Worm (Caenorhabditis elegans): Measurements from ENCODE around the gene nape-1.

nape-1 gene

ce11 chrIV:3742426-3742839 is 1.8 kb upstream of the nape-1 start (continued):
- TF ChIP-seq ZK546.5 (tag; optimal IDR thresholded peaks at IDR 0.05) = no peak
- peak; percentile 95 for TF ChIP-seq aha-1 (tag)
- no peak for TF ChIP-seq tag-97 (GFP tag; IDR thresholded peaks at IDR 0.05)
- TF ChIP-seq vab-7 (GFP tag; IDR thresholded peaks at IDR 0.05) = no peak
- TF ChIP-seq ces-1 (GFP tag; optimal IDR thresholded peaks at IDR 0.05) = no peak
- TF ChIP-seq jun-1 (tag; optimal IDR thresholded peaks at IDR 0.05) = peak; percentile 62
- peak; percentile 54 for TF ChIP-seq set-16 (GFP tag; IDR thresholded peaks at IDR 0.05)
- TF ChIP-seq mxl-2 (GFP tag; conservative IDR thresholded peaks at IDR 0.05) = no peak
- no peak for TF ChIP-seq T20F7.1 (GFP tag; optimal IDR thresholded peaks at IDR 0.05)
- TF ChIP-seq dmd-6 (GFP tag; IDR thresholded peaks at IDR 0.05) = peak; percentile 44; the same call in 1 of the 2 replicates
- TF ChIP-seq lin-39 (tag; optimal IDR thresholded peaks at IDR 0.05) = no peak

- no peak for TF ChIP-seq nhr-76 (tag; optimal IDR thresholded peaks at IDR 0.05)
- TF ChIP-seq unc-62 (GFP tag; optimal IDR thresholded peaks at IDR 0.05 in 1 of 2) = peak in 1 of 2 experiments; percentile 92
- no peak for TF ChIP-seq unc-62 (tag; optimal IDR thresholded peaks at IDR 0.05)
Observed at ce11 chrIV:3741874-3742273, 1.2 kb upstream of the nape-1 start.

ce11 chrIV:3738655-3739403 is 1.9 kb downstream of the nape-1 start, which contains the start of gene nape-2:
nape-2 (minus strand) TSS chrIV:3738925.
- TF ChIP-seq dve-1 (tag; optimal IDR thresholded peaks at IDR 0.05; ENCODE audit: insufficient read depth) (peak; percentile 34), nhr-41 (GFP tag; IDR thresholded peaks at IDR 0.05) (no peak), nhr-102 (tag; optimal IDR thresholded peaks at IDR 0.05) (peak; percentile 37), lsy-2 (tag; optimal IDR thresholded peaks at IDR 0.05) (peak in 1 of 2 experiments; percentile 24), lin-38 (GFP tag; IDR thresholded peaks at IDR 0.05) (peak; percentile 76), hlh-11 (tag; optimal IDR thresholded peaks at IDR 0.05) (peak; percentile 7), madf-5 (GFP tag; IDR thresholded peaks at IDR 0.05) (no peak), ztf-7 (tag; optimal IDR thresholded peaks at IDR 0.05) (no peak), fos-1 (tag; optimal IDR thresholded peaks at IDR 0.05) (no peak), R02D3.7 (tag; optimal IDR thresholded peaks at IDR 0.05) (no peak), snpc-4 (tag; optimal IDR thresholded peaks at IDR 0.05) (no peak), ces-1 (GFP tag; optimal IDR thresholded peaks at IDR 0.05) (no peak), dpl-1 (GFP tag; optimal IDR thresholded peaks at IDR 0.05) (peak; percentile 30), mes-2 (tag; optimal IDR thresholded peaks at IDR 0.05; ENCODE audit: poor library complexity, severe bottlenecking) (peak; percentile 6), tra-1 (GFP tag; IDR thresholded peaks at IDR 0.05) (no peak), nhr-42 (GFP tag; IDR thresholded peaks at IDR 0.05) (no peak), dmd-8 (GFP tag; IDR thresholded peaks at IDR 0.05) (no peak), nhr-28 (tag; optimal IDR thresholded peaks at IDR 0.05) (peak; percentile 71), ZK337.2 (GFP tag; IDR thresholded peaks at IDR 0.05) (no peak), nhr-11 (tag; optimal IDR thresholded peaks at IDR 0.05) (no peak), lin-13 (GFP tag; optimal IDR thresholded peaks at IDR 0.05) (no peak), F37D6.2 (tag; optimal IDR thresholded peaks at IDR 0.05) (no peak), aha-1 (tag) (peak; percentile 97), Y75B8A.6 (GFP tag; IDR thresholded peaks at IDR 0.05) (no peak)

- no peak for TF ChIP-seq ztf-11 (tag; optimal IDR thresholded peaks at IDR 0.05)
- TF ChIP-seq set-16 (GFP tag; IDR thresholded peaks at IDR 0.05) = peak; percentile 56
Observed at ce11 chrIV:3736244-3736643, 4.4 kb downstream of the nape-1 start.
